Worm (Caenorhabditis elegans) whole organism, L4 larva: ENCODE results near the gene Y69H2.17.

Experiments used
- ces-1 ChIP-seq: fragments of 150-350 bp; sonication (generic microtip); optimal IDR thresholded peaks from 4 replicates; lab custom pipeline; 2014; ENCODE audit warnings: missing biosample characterization, missing genetic modification reagents, missing genetic modification characterization
- hif-1 ChIP-seq, 2 experiments: sonication (generic microtip); optimal IDR thresholded peaks; 2 replicates each; lab custom pipeline; 2016 to 2017; ENCODE audit warnings: missing compliant biosample characterization in 2 of 2, missing genetic modification characterization in 2 of 2, missing genetic modification reagents in 2 of 2, missing genotype in 2 of 2, mild to moderate bottlenecking in 1 of 2
- nhr-102 ChIP-seq: sonication (generic microtip); optimal IDR thresholded peaks from 2 replicates; lab custom pipeline; 2016; ENCODE audit warnings: mild to moderate bottlenecking, missing genetic modification characterization, moderate library complexity, missing compliant biosample characterization
- nhr-11 ChIP-seq: fragments of 150-350 bp; optimal IDR thresholded peaks from 2 replicates; lab custom pipeline; 2014; ENCODE audit warnings: missing biosample characterization, missing genetic modification characterization

- TF ChIP-seq nhr-11 (tag; lab: Kevin White, UChicago): no peak
- TF ChIP-seq ces-1 (GFP tag; lab: Kevin White, UChicago): no peak
- TF ChIP-seq hif-1 (tag; optimal IDR thresholded peaks at IDR 0.05; lab: Kevin White, UChicago): no peak
- TF ChIP-seq nhr-102 (tag; lab: Kevin White, UChicago): no peak
These were observed 37.1 kb downstream of the Y69H2.17 start for ce11 chrV:18721873-18722272.
